Worm (Caenorhabditis elegans) whole organism, young adult: ENCODE results near the gene F55G11.10.

ENCODE experiments used
- B0336.3 ChIP-seq: fragments of 200-800 bp; sonication (Bioruptor generic); IDR thresholded peaks from 2 replicates; pipeline ENCODE4 v1.3.6; 2022; ENCODE audit warnings: missing genetic modification characterization, missing compliant biosample characterization
- C17E4.6 ChIP-seq: fragments of 200-800 bp; sonication (Bioruptor generic); IDR thresholded peaks from 2 replicates; pipeline ENCODE4 v1.3.6; 2022; ENCODE audit warnings: missing genetic modification reagents, missing genetic modification characterization, missing compliant biosample characterization
- F10E7.11 ChIP-seq: sonication (generic microtip); optimal IDR thresholded peaks from 2 replicates; lab custom pipeline; 2017; ENCODE audit warnings: mild to moderate bottlenecking, missing genetic modification characterization, moderate library complexity, missing compliant biosample characterization
- F57C9.4 ChIP-seq: sonication (generic microtip); optimal IDR thresholded peaks from 2 replicates; lab custom pipeline; 2017; ENCODE audit warnings: mild to moderate bottlenecking, missing genetic modification characterization, missing compliant biosample characterization
- ZK185.1 ChIP-seq: sonication (generic microtip); optimal IDR thresholded peaks from 2 replicates; lab custom pipeline; 2016; ENCODE audit warnings: mild to moderate bottlenecking, missing genetic modification characterization, missing compliant biosample characterization; ENCODE audit not compliant: poor library complexity, severe bottlenecking
- aptf-3 ChIP-seq: fragments of 200-800 bp; sonication (Bioruptor generic); IDR thresholded peaks from 2 replicates; pipeline ENCODE4 v1.3.6; 2022; ENCODE audit warnings: missing genetic modification characterization, missing compliant biosample characterization
- atf-7 ChIP-seq: sonication (generic microtip); optimal IDR thresholded peaks from 2 replicates; lab custom pipeline; 2017; ENCODE audit warnings: mild to moderate bottlenecking, missing genetic modification characterization, missing compliant biosample characterization
- attf-3 ChIP-seq: fragments of 200-800 bp; sonication (Bioruptor generic); conservative IDR thresholded peaks from 2 replicates; pipeline ENCODE4 v1.3.6; 2022; ENCODE audit warnings: missing genetic modification reagents, missing genetic modification characterization, missing compliant biosample characterization
- bed-2 ChIP-seq: fragments of 200-800 bp; sonication (Bioruptor generic); IDR thresholded peaks from 2 replicates; pipeline ENCODE4 v1.3.6; 2022; ENCODE audit warnings: missing genetic modification reagents, missing genetic modification characterization, missing compliant biosample characterization
- cebp-2 ChIP-seq: fragments of 200-800 bp; sonication (Bioruptor generic); IDR thresholded peaks from 2 replicates; pipeline ENCODE4 v1.3.6; 2022; ENCODE audit warnings: missing genetic modification characterization, missing compliant biosample characterization
- ceh-27 ChIP-seq: fragments of 200-800 bp; sonication (Bioruptor generic); optimal IDR thresholded peaks from 2 replicates; lab custom pipeline; 2018; ENCODE audit warnings: mild to moderate bottlenecking, missing genetic modification characterization, moderate library complexity, missing compliant biosample characterization
- dox-1 ChIP-seq: fragments of 200-800 bp; sonication (Bioruptor generic); IDR thresholded peaks from 2 replicates; pipeline ENCODE4 v1.3.6; 2022; ENCODE audit warnings: missing genetic modification reagents, missing genetic modification characterization, missing compliant biosample characterization
- ets-4 ChIP-seq: fragments of 200-800 bp; sonication (Bioruptor generic); optimal IDR thresholded peaks from 2 replicates; lab custom pipeline; 2018; ENCODE audit warnings: mild to moderate bottlenecking, missing genetic modification characterization, missing compliant biosample characterization
- let-526 ChIP-seq: fragments of 200-800 bp; sonication (Bioruptor generic); IDR thresholded peaks from 2 replicates; pipeline ENCODE4 v1.3.6; 2022; ENCODE audit warnings: missing genetic modification reagents, missing genetic modification characterization, missing compliant biosample characterization
- lin-54 ChIP-seq: fragments of 200-800 bp; sonication (Bioruptor generic); optimal IDR thresholded peaks from 2 replicates; lab custom pipeline; 2018; ENCODE audit warnings: mild to moderate bottlenecking, missing genetic modification characterization, missing compliant biosample characterization
- lir-1 ChIP-seq: fragments of 200-800 bp; sonication (Bioruptor generic); conservative IDR thresholded peaks from 2 replicates; pipeline ENCODE4 v1.3.6; 2022; ENCODE audit warnings: missing genetic modification reagents, missing genetic modification characterization, missing compliant biosample characterization
- mel-28 ChIP-seq: sonication (generic microtip); optimal IDR thresholded peaks from 2 replicates; lab custom pipeline; 2016; ENCODE audit warnings: borderline replicate concordance, mild to moderate bottlenecking, missing genetic modification characterization, missing compliant biosample characterization
- mes-4 ChIP-seq: sonication (generic microtip); optimal IDR thresholded peaks from 2 replicates; lab custom pipeline; 2016; ENCODE audit warnings: missing genotype, missing genetic modification characterization, missing compliant biosample characterization
- mxl-1 ChIP-seq: sonication (generic microtip); optimal IDR thresholded peaks from 2 replicates; lab custom pipeline; 2016; ENCODE audit warnings: missing genetic modification characterization, missing compliant biosample characterization
- nhr-179 ChIP-seq: sonication (generic microtip); optimal IDR thresholded peaks from 2 replicates; lab custom pipeline; 2016; ENCODE audit warnings: mild to moderate bottlenecking, missing genetic modification characterization, missing compliant biosample characterization
- nhr-80 ChIP-seq: sonication (generic microtip); optimal IDR thresholded peaks from 2 replicates; lab custom pipeline; 2016; ENCODE audit warnings: missing genetic modification characterization, missing compliant biosample characterization
- nhr-90 ChIP-seq: sonication (generic microtip); optimal IDR thresholded peaks from 2 replicates; lab custom pipeline; 2016; ENCODE audit warnings: missing genotype, mild to moderate bottlenecking, missing genetic modification characterization, missing compliant biosample characterization
- rec-8 ChIP-seq, 2 experiments: sonication (generic microtip); optimal IDR thresholded peaks; 2 replicates each; lab custom pipeline; 2016; ENCODE audit warnings: mild to moderate bottlenecking in 2 of 2, missing genetic modification characterization in 2 of 2, missing genetic modification reagents in 2 of 2, missing genotype in 2 of 2, missing biosample characterization in 1 of 2, missing compliant biosample characterization in 1 of 2, moderate library complexity in 1 of 2
- snpc-3.4 ChIP-seq: sonication (generic microtip); optimal IDR thresholded peaks from 2 replicates; lab custom pipeline; 2017; ENCODE audit warnings: missing genetic modification characterization, mild to moderate bottlenecking, missing compliant biosample characterization, antibody characterized with exemption, moderate library complexity, missing genotype, missing genetic modification reagents
- snpc-4 ChIP-seq, 5 experiments: fragments of 150-350 bp in 1 of 5; sonication (generic microtip) in 4 of 5; optimal IDR thresholded peaks; 2 replicates each; lab custom pipeline; 2014 to 2018; ENCODE audit warnings: missing genetic modification characterization in 5 of 5, missing biosample characterization in 3 of 5, antibody characterized with exemption in 2 of 5, mild to moderate bottlenecking in 2 of 5, missing compliant biosample characterization in 2 of 5, missing genotype in 2 of 5, moderate library complexity in 2 of 5, missing genetic modification reagents in 1 of 5
- unc-130 ChIP-seq: sonication (generic microtip); optimal IDR thresholded peaks from 2 replicates; lab custom pipeline; 2016; ENCODE audit warnings: missing genetic modification reagents, missing genetic modification characterization, missing compliant biosample characterization
- zfh-2 ChIP-seq: fragments of 200-800 bp; sonication (Bioruptor generic); conservative IDR thresholded peaks from 2 replicates; pipeline ENCODE4 v1.3.6; 2022; ENCODE audit warnings: missing genetic modification reagents, missing genetic modification characterization, missing compliant biosample characterization
- ztf-18 ChIP-seq: sonication (generic microtip); optimal IDR thresholded peaks from 2 replicates; lab custom pipeline; 2016; ENCODE audit warnings: missing genotype, mild to moderate bottlenecking, missing genetic modification characterization, missing compliant biosample characterization
- ztf-26 ChIP-seq: sonication (generic microtip); optimal IDR thresholded peaks from 2 replicates; lab custom pipeline; 2017; ENCODE audit warnings: missing genetic modification characterization, missing compliant biosample characterization

F55G11.10 gene

DNA sequence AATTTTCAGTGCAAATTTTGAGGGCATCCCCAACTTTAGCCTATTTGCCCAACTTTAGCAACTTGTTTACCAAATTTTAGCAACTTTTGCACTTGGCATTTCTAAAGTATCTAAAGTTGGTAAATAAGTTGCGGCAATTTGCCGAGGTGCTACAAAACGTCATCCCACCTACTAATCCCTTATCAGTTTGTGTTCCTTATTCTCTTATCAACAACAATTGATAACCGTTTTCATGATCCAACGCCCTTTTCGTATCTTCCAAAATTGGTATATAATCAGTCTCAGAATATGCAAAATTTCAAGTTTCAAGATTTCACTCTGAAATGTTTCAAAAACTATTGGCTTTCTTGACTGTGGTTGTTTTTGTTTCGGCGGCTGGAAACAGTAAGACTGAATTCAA is 24.8 kb downstream of the F55G11.10 start, which contains the start of gene F55G11.4:
Gene F55G11.4 (plus strand): TSS at position 289 of the 400 bp plus-strand sequence.
- no peak for TF ChIP-seq ZK185.1 (tag; lab: Kevin White, UChicago)
- no peak for TF ChIP-seq cebp-2 (GFP tag; lab: Robert Waterston, UW)
- no peak for TF ChIP-seq mes-4 (tag; lab: Kevin White, UChicago)
- TF ChIP-seq unc-130 = no peak
- no peak for TF ChIP-seq ztf-26 (tag; lab: Kevin White, UChicago)
- TF ChIP-seq mel-28 = no peak
- no peak for TF ChIP-seq nhr-179 (tag; lab: Kevin White, UChicago)

DNA sequence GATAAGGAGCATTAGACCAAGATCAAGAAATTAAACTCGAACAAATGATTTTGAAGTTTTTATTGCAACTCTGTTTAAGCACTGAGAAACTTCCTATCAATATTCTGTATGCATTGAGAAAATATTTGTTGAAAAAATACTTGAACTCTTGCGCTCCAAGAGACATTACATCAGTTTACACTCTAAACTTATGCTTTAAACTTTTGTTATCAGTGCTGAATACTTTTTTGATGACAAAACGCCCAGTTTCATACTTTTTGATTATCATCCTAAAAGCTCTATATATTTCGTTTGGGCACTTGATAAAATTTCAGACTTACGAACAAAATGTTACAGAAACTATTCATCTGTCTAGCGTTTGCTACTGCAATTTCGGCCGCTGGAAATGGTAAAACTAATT is 27.4 kb downstream of the F55G11.10 start, which contains the start of gene dod-17:
Gene dod-17 (plus strand): TSS at position 323 of the 400 bp plus-strand sequence.
- no peak for TF ChIP-seq C17E4.6 (GFP tag; lab: Robert Waterston, UW)
- TF ChIP-seq lir-1 (GFP tag; lab: Robert Waterston, UW) = no peak
- no peak for TF ChIP-seq ets-4 (GFP tag; lab: Kevin White, UChicago)
- TF ChIP-seq F10E7.11 (tag; lab: Kevin White, UChicago) = no peak
- TF ChIP-seq ztf-18 = no peak
- TF ChIP-seq B0336.3 (GFP tag; lab: Robert Waterston, UW) = no peak
- TF ChIP-seq let-526 (GFP tag; lab: Robert Waterston, UW) = no peak
- TF ChIP-seq bed-2 (GFP tag; lab: Robert Waterston, UW) = no peak
- TF ChIP-seq rec-8 (tag; optimal IDR thresholded peaks at IDR 0.05; lab: Kevin White, UChicago) = no peak
- TF ChIP-seq snpc-3.4 = no peak
- no peak for TF ChIP-seq lin-54 (GFP tag; lab: Kevin White, UChicago)

DNA sequence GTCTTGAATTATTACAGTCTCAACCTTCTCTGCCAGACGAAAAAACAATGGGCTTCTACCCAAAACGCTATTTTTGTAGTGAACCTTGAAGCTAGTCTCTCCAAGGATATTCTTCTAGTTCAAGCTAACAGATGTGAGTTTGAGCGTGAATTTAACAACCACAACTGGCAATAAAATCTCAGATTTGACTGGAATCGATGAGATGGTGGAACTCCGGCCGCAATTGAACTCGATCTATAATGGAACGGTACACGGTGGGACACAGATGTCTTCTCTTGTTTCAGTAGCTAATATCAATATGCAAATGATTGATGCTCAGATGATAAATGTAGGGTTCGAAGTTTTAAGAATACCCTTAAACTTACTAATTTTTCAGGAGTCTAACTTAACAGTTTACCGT is 29.1 kb downstream of the F55G11.10 start:
- TF ChIP-seq aptf-3 (GFP tag; lab: Robert Waterston, UW) (no peak), zfh-2 (GFP tag; lab: Robert Waterston, UW) (no peak)

DNA sequence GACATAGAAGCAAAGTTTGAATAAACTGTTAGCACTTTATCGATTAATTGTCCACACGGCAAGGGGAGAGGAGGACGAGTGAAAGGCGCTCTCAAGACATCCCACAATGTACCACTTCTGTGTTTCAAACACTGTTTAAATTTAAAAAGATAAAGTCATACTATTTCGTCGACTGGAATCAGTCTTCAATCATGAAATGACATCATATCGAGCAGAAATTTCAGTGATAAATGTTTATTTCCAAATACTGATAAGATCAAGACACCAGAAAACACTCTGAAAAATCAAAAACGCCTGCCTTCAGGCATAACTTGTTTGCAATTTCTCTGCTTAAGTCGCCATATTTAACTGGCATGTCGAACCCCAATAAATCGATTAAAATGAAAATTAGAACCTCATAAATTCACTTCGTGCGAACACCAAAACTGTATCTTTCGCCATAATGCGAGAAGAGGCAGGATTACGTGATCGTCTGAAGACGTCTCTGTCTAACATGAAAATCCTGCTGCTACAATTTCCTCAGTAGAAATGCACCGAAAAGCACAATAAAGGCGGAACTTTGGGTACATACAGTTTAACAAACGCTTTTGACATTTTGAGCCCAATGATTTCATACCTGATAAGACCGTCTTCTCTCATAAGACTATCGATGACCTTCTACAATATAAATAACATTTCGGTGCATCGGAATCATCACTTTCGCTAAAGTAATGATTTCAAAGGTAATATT is 29.9 kb downstream of the F55G11.10 start, which contains the start of gene K10D11.2:
Gene K10D11.2 (plus strand): TSS at position 680 of the 730 bp plus-strand sequence.
- TF ChIP-seq nhr-80 (tag; lab: Kevin White, UChicago) (peak; percentile 39), attf-3 (no peak), atf-7 (peak; percentile 16), dox-1 (GFP tag; lab: Robert Waterston, UW) (0 out of 2 replicates have a peak, but pooled peaks have one; percentile 38)

DNA sequence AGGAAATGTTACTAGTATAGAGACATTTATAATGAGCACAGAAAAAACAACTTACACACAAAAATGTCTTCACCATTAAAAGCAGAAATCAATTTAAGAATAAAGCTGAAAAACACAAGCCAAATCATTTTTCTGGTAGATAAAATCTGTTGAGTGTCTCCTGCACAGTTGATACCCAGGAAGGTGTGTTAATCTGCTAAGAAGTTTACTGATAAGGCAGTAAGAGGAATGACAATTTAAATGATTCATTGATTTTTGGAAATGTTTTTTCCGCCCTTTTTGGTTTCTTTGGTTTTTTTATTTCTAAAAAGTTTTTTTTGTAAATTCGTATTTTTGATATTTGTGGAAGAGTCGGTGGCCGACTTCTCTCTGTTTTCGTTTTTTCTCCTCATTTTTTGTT is 37.4 kb downstream of the F55G11.10 start, which contains the start of gene K10D11.3:
Gene K10D11.3 (minus strand): TSS at position 174 of the 400 bp plus-strand sequence.
- TF ChIP-seq ceh-27 (GFP tag; lab: Kevin White, UChicago) (no peak), mxl-1 (tag; lab: Kevin White, UChicago) (no peak), nhr-80 (tag; lab: Kevin White, UChicago) (peak; percentile 11)

DNA sequence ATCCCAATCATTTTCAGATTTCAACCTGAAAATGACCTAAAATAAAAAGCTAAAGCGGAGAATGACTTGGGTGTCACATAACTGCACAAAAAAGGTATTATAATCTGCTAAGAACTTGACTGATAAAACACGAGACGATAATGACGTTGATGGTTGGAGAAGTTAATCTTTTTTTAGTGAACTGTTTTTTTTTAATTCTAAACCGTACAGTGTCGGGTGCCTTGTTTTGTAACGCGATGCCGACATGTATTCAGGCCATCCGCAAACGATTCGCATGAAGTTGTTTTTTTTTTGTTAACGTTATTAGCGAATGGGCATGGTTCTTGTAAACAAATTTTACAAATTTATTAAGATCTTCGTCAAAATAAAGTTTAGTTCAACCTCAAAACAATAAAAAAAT is 40.8 kb downstream of the F55G11.10 start, which contains the start of gene K10D11.6:
Gene K10D11.6 (minus strand): TSS at position 101 of the 400 bp plus-strand sequence.
- TF ChIP-seq snpc-4 (GFP tag; optimal IDR thresholded peaks at IDR 0.05; lab: Kevin White, UChicago) (no peak), snpc-4 (tag; optimal IDR thresholded peaks at IDR 0.05; lab: Kevin White, UChicago) (peak in 1 of 4 experiments; percentile 42), F57C9.4 (no peak), nhr-90 (no peak), nhr-80 (tag; lab: Kevin White, UChicago) (peak; percentile 22)
